Worm (Caenorhabditis elegans) whole organism, L4 larva: ENCODE results near the gene srh-269.

Experiments used
- D1046.2 ChIP-seq: fragments of 200-800 bp; sonication (Bioruptor generic); IDR thresholded peaks from 2 replicates; pipeline ENCODE4 v1.3.6; 2022; ENCODE audit warnings: missing genetic modification characterization, missing compliant biosample characterization
- F26F4.8 ChIP-seq: fragments of 200-800 bp; sonication (Bioruptor generic); conservative IDR thresholded peaks from 2 replicates; pipeline ENCODE4 v1.3.6; 2022; ENCODE audit warnings: missing genetic modification characterization, missing compliant biosample characterization
- F37D6.2 ChIP-seq: sonication (generic microtip); optimal IDR thresholded peaks from 2 replicates; lab custom pipeline; 2016; ENCODE audit warnings: mild to moderate bottlenecking, missing genetic modification characterization, missing compliant biosample characterization
- T20F7.1 ChIP-seq: fragments of 200-800 bp; sonication (Bioruptor generic); optimal IDR thresholded peaks from 2 replicates; lab custom pipeline; 2018; ENCODE audit warnings: mild to moderate bottlenecking, missing genetic modification characterization, missing compliant biosample characterization
- Y5F2A.4 ChIP-seq: fragments of 200-800 bp; sonication (Bioruptor generic); optimal IDR thresholded peaks from 2 replicates; lab custom pipeline; 2018; ENCODE audit warnings: mild to moderate bottlenecking, missing genetic modification characterization, missing compliant biosample characterization
- ZK337.2 ChIP-seq: fragments of 200-800 bp; sonication (Bioruptor generic); IDR thresholded peaks from 2 replicates; pipeline ENCODE4 v1.3.6; 2022; ENCODE audit warnings: missing genetic modification reagents, missing genetic modification characterization, missing compliant biosample characterization
- ZK546.5 ChIP-seq, 2 experiments: sonication (generic microtip); optimal IDR thresholded peaks; 2 replicates each; lab custom pipeline; 2017; ENCODE audit warnings: missing biosample characterization in 2 of 2, missing genetic modification characterization in 2 of 2
- ama-1 ChIP-seq: fragments of 150-350 bp; optimal IDR thresholded peaks from 2 replicates; lab custom pipeline; 2014; ENCODE audit warnings: inconsistent platforms, mixed read lengths
- ceh-28 ChIP-seq: fragments of 150-350 bp; optimal IDR thresholded peaks from 2 replicates; lab custom pipeline; 2014; ENCODE audit warnings: missing biosample characterization, missing genetic modification reagents, missing genetic modification characterization
- ceh-44 ChIP-seq: fragments of 200-800 bp; sonication (Bioruptor generic); IDR thresholded peaks from 2 replicates; pipeline ENCODE4 v1.3.6; 2022; ENCODE audit warnings: missing genetic modification reagents, missing genetic modification characterization, missing compliant biosample characterization
- ceh-62 ChIP-seq: sonication (generic microtip); optimal IDR thresholded peaks from 2 replicates; lab custom pipeline; 2017; ENCODE audit warnings: missing biosample characterization, missing genetic modification characterization
- ces-1 ChIP-seq: fragments of 150-350 bp; sonication (generic microtip); optimal IDR thresholded peaks from 4 replicates; lab custom pipeline; 2014; ENCODE audit warnings: missing biosample characterization, missing genetic modification reagents, missing genetic modification characterization
- ctbp-1 ChIP-seq: fragments of 200-800 bp; sonication (Bioruptor generic); IDR thresholded peaks from 2 replicates; pipeline ENCODE4 v1.3.6; 2022; ENCODE audit warnings: missing genetic modification reagents, missing genetic modification characterization, missing compliant biosample characterization
- daf-16 ChIP-seq, 3 experiments: sonication (generic microtip); optimal IDR thresholded peaks; 2 replicates each; lab custom pipeline; 2016 to 2017; ENCODE audit warnings: missing genetic modification characterization in 3 of 3, missing genetic modification reagents in 3 of 3, mild to moderate bottlenecking in 2 of 3, missing compliant biosample characterization in 2 of 3, missing biosample characterization in 1 of 3, moderate library complexity in 1 of 3
- daf-19 ChIP-seq: fragments of 200-800 bp; sonication (Bioruptor generic); conservative IDR thresholded peaks from 2 replicates; pipeline ENCODE4 v1.3.6; 2022; ENCODE audit warnings: missing genetic modification characterization, missing compliant biosample characterization
- dmd-9 ChIP-seq: fragments of 200-800 bp; sonication (Bioruptor generic); IDR thresholded peaks from 2 replicates; pipeline ENCODE4 v1.3.6; 2022; ENCODE audit warnings: missing genetic modification reagents, missing genetic modification characterization, missing compliant biosample characterization
- fkh-10 ChIP-seq: fragments of 150-350 bp; optimal IDR thresholded peaks from 2 replicates; lab custom pipeline; 2014; ENCODE audit warnings: missing biosample characterization, missing genetic modification reagents, missing genetic modification characterization
- fos-1 ChIP-seq: fragments of 150-350 bp; optimal IDR thresholded peaks from 2 replicates; lab custom pipeline; 2014; ENCODE audit warnings: missing biosample characterization, missing genetic modification characterization
- gei-8 ChIP-seq: fragments of 200-800 bp; sonication (Bioruptor generic); optimal IDR thresholded peaks from 2 replicates; lab custom pipeline; 2018; ENCODE audit warnings: mild to moderate bottlenecking, missing genetic modification characterization, missing compliant biosample characterization
- hif-1 ChIP-seq, 2 experiments: sonication (generic microtip); optimal IDR thresholded peaks; 2 replicates each; lab custom pipeline; 2016 to 2017; ENCODE audit warnings: missing compliant biosample characterization in 2 of 2, missing genetic modification characterization in 2 of 2, missing genetic modification reagents in 2 of 2, missing genotype in 2 of 2, mild to moderate bottlenecking in 1 of 2
- hlh-11 ChIP-seq: fragments of 200-800 bp; sonication (Bioruptor generic); optimal IDR thresholded peaks from 2 replicates; lab custom pipeline; 2018; ENCODE audit warnings: mild to moderate bottlenecking, missing genetic modification characterization, missing compliant biosample characterization
- hmg-1.1 ChIP-seq: fragments of 200-800 bp; sonication (Bioruptor generic); IDR thresholded peaks from 2 replicates; pipeline ENCODE4 v1.3.6; 2022; ENCODE audit warnings: missing genetic modification reagents, missing genetic modification characterization, missing compliant biosample characterization
- jun-1 ChIP-seq: fragments of 150-350 bp; optimal IDR thresholded peaks from 2 replicates; lab custom pipeline; 2014; ENCODE audit warnings: missing biosample characterization, missing genetic modification reagents, missing genetic modification characterization
- lin-13 ChIP-seq: fragments of 150-350 bp; optimal IDR thresholded peaks from 2 replicates; lab custom pipeline; 2014; ENCODE audit warnings: missing biosample characterization, missing genetic modification reagents, missing genetic modification characterization
- lin-38 ChIP-seq: fragments of 200-800 bp; sonication (Bioruptor generic); IDR thresholded peaks from 2 replicates; pipeline ENCODE4 v1.3.6; 2022; ENCODE audit warnings: missing genetic modification reagents, missing genetic modification characterization, missing compliant biosample characterization
- lin-39 ChIP-seq: fragments of 150-350 bp; optimal IDR thresholded peaks from 2 replicates; lab custom pipeline; 2014; ENCODE audit warnings: missing biosample characterization, missing genetic modification reagents, missing genetic modification characterization
- lir-3 ChIP-seq: sonication (generic microtip); optimal IDR thresholded peaks from 2 replicates; lab custom pipeline; 2016; ENCODE audit warnings: mild to moderate bottlenecking, missing genetic modification characterization, missing compliant biosample characterization
- lsy-2 ChIP-seq, 2 experiments: fragments of 150-350 bp in 1 of 2; sonication (generic microtip) in 1 of 2; optimal IDR thresholded peaks; 2 replicates each; lab custom pipeline; 2014 to 2017; ENCODE audit warnings: missing biosample characterization in 2 of 2, missing genetic modification characterization in 2 of 2
- mdt-29 ChIP-seq: fragments of 200-800 bp; sonication (Bioruptor generic); IDR thresholded peaks from 2 replicates; pipeline ENCODE4 v1.3.6; 2022; ENCODE audit warnings: missing genetic modification reagents, missing genetic modification characterization, missing compliant biosample characterization
- mep-1 ChIP-seq: fragments of 150-350 bp; sonication (generic microtip); optimal IDR thresholded peaks from 3 replicates; lab custom pipeline; 2014; ENCODE audit warnings: missing biosample characterization, missing genetic modification characterization
- mes-2 ChIP-seq: sonication (generic microtip); optimal IDR thresholded peaks from 2 replicates; lab custom pipeline; 2016; ENCODE audit warnings: missing genotype, mild to moderate bottlenecking, missing genetic modification characterization, missing compliant biosample characterization; ENCODE audit not compliant: poor library complexity, severe bottlenecking
- mxl-2 ChIP-seq: fragments of 200-800 bp; sonication (Bioruptor generic); conservative IDR thresholded peaks from 2 replicates; pipeline ENCODE4 v1.3.6; 2022; ENCODE audit warnings: missing genetic modification reagents, missing genetic modification characterization, missing compliant biosample characterization
- nhr-11 ChIP-seq: fragments of 150-350 bp; optimal IDR thresholded peaks from 2 replicates; lab custom pipeline; 2014; ENCODE audit warnings: missing biosample characterization, missing genetic modification characterization
- nhr-111 ChIP-seq: fragments of 200-800 bp; sonication (Bioruptor generic); optimal IDR thresholded peaks from 2 replicates; lab custom pipeline; 2018; ENCODE audit warnings: mild to moderate bottlenecking, missing genetic modification characterization, missing compliant biosample characterization
- nhr-48 ChIP-seq: sonication (generic microtip); optimal IDR thresholded peaks from 2 replicates; lab custom pipeline; 2016; ENCODE audit warnings: mild to moderate bottlenecking, missing genetic modification characterization, missing compliant biosample characterization
- nhr-76 ChIP-seq: fragments of 150-350 bp; optimal IDR thresholded peaks from 2 replicates; lab custom pipeline; 2014; ENCODE audit warnings: missing biosample characterization, missing genetic modification characterization
- php-3 ChIP-seq: fragments of 200-800 bp; sonication (Bioruptor generic); IDR thresholded peaks from 2 replicates; pipeline ENCODE4 v1.3.6; 2022; ENCODE audit warnings: missing genetic modification reagents, missing genetic modification characterization, missing compliant biosample characterization
- sdz-12 ChIP-seq: fragments of 200-800 bp; sonication (Bioruptor generic); optimal IDR thresholded peaks from 2 replicates; lab custom pipeline; 2018; ENCODE audit warnings: mild to moderate bottlenecking, missing genetic modification characterization, missing compliant biosample characterization
- set-16 ChIP-seq: fragments of 200-800 bp; sonication (Bioruptor generic); IDR thresholded peaks from 2 replicates; pipeline ENCODE4 v1.3.6; 2022; ENCODE audit warnings: missing genetic modification reagents, missing genetic modification characterization, missing compliant biosample characterization
- snpc-1.2 ChIP-seq: fragments of 200-800 bp; sonication (Bioruptor generic); IDR thresholded peaks from 2 replicates; pipeline ENCODE4 v1.3.6; 2022; ENCODE audit warnings: missing genetic modification reagents, missing genetic modification characterization, missing compliant biosample characterization
- spr-3 ChIP-seq: fragments of 200-800 bp; sonication (Bioruptor generic); optimal IDR thresholded peaks from 2 replicates; lab custom pipeline; 2018; ENCODE audit warnings: mild to moderate bottlenecking, missing genetic modification characterization, missing compliant biosample characterization
- tra-1 ChIP-seq: fragments of 200-800 bp; sonication (Bioruptor generic); IDR thresholded peaks from 2 replicates; pipeline ENCODE4 v1.3.6; 2022; ENCODE audit warnings: missing genetic modification reagents, missing genetic modification characterization, missing compliant biosample characterization
- unc-130 ChIP-seq: sonication (generic microtip); optimal IDR thresholded peaks from 2 replicates; lab custom pipeline; 2016; ENCODE audit warnings: missing genetic modification reagents, missing genetic modification characterization, missing compliant biosample characterization
- unc-39 ChIP-seq: sonication (generic microtip); optimal IDR thresholded peaks from 2 replicates; lab custom pipeline; 2017; ENCODE audit warnings: missing biosample characterization, missing genetic modification characterization
- unc-62 ChIP-seq, 3 experiments: fragments of 150-350 bp in 1 of 3; sonication (generic microtip); optimal IDR thresholded peaks in 2 of 3; peaks in 1 of 3; 1 replicate in 1 of 3; 2 replicates in 2 of 3; lab custom pipeline; 2014 to 2017; ENCODE audit warnings: missing biosample characterization in 3 of 3, missing genetic modification characterization in 3 of 3, missing genetic modification reagents in 3 of 3, missing genotype in 1 of 3
- vab-7 ChIP-seq: fragments of 200-800 bp; sonication (Bioruptor generic); IDR thresholded peaks from 2 replicates; pipeline ENCODE4 v1.3.6; 2022; ENCODE audit warnings: missing genetic modification reagents, missing genetic modification characterization, missing compliant biosample characterization
- zfp-2 ChIP-seq: sonication (generic microtip); optimal IDR thresholded peaks from 2 replicates; lab custom pipeline; 2016; ENCODE audit warnings: mild to moderate bottlenecking, missing genetic modification characterization, missing compliant biosample characterization
- ztf-7 ChIP-seq: fragments of 150-350 bp; optimal IDR thresholded peaks from 2 replicates; lab custom pipeline; 2014; ENCODE audit warnings: missing biosample characterization, missing genetic modification characterization

Gene srh-269

DNA sequence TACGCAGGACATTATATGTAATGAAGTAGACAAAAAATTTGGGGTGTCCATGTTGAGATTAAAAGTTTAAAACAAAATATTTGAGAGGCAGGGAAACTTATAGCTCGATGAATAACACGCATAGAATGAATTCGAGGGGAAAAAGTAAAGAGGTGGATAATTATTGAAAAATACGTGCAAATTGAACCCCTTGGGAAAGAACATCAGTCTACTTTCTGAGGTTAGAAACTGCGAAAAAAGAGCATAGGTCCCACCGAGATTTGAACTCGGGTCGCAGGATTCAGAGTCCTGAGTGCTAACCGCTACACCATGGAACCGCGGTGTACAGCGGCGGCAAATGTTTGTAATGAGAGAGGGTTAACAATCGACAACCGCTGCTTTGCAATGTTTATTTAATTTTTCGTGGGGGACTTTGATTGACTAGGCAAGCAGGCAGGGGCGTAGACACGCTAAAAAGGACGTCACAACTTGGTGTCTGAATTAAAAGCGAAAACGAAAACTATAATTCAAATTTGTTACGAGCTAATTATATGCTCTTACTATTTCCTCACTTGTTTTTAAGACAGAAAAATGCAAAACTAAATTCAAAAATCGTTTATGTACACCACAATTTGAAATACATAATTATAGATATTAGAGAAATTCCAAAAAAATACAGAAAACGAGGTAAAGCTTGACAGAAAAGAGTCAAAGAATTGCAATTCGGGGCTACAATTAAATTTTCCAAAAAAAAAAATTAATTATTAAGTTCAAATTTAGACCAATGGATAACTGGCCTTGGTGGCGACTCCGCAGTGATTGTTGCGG, at the start of gene srh-269 (continued):
- TF ChIP-seq tra-1 (GFP tag; lab: Robert Waterston, UW) (peak; percentile 89), ctbp-1 (GFP tag; lab: Robert Waterston, UW) (peak; percentile 80), php-3 (GFP tag; lab: Robert Waterston, UW) (peak; percentile 80), hlh-11 (tag; lab: Kevin White, UChicago) (peak; percentile 81), lin-13 (GFP tag; lab: Kevin White, UChicago) (peak; percentile 38), set-16 (GFP tag; lab: Robert Waterston, UW) (peak; percentile 37; the same call in 1 of the 2 replicates), mep-1 (tag; lab: Kevin White, UChicago) (peak; percentile 34), unc-62 (GFP tag; optimal IDR thresholded peaks at IDR 0.05 in 1 of 2; lab: Kevin White, UChicago) (no peak), unc-62 (tag; optimal IDR thresholded peaks at IDR 0.05; lab: Kevin White, UChicago) (no peak), nhr-11 (tag; lab: Kevin White, UChicago) (peak; percentile 69), Y5F2A.4 (GFP tag; lab: Kevin White, UChicago) (peak; percentile 66), ceh-28 (tag; lab: Kevin White, UChicago) (no peak), daf-16 (GFP tag; optimal IDR thresholded peaks at IDR 0.05; lab: Kevin White, UChicago) (peak; percentile 54 to 79), daf-16 (tag; optimal IDR thresholded peaks at IDR 0.05; lab: Kevin White, UChicago) (peak; percentile 81), lir-3 (peak; percentile 25), fkh-10 (GFP tag; lab: Kevin White, UChicago) (no peak), mdt-29 (GFP tag; lab: Robert Waterston, UW) (peak; percentile 90), ceh-62 (tag; lab: Kevin White, UChicago) (no peak), lin-38 (no peak), ceh-44 (GFP tag; lab: Robert Waterston, UW) (peak; percentile 69; the same call in 1 of the 2 replicates), F26F4.8 (GFP tag; lab: Robert Waterston, UW) (peak; percentile 86), ZK546.5 (tag; optimal IDR thresholded peaks at IDR 0.05; lab: Kevin White, UChicago) (no peak), ztf-7 (tag; lab: Kevin White, UChicago) (no peak), D1046.2 (GFP tag; lab: Robert Waterston, UW) (peak; percentile 87), nhr-76 (tag; lab: Kevin White, UChicago) (no peak), T20F7.1 (peak; percentile 50), sdz-12 (GFP tag; lab: Kevin White, UChicago) (peak; percentile 86), lin-39 (tag; lab: Kevin White, UChicago) (no peak), nhr-111 (GFP tag; lab: Kevin White, UChicago) (peak; percentile 65), nhr-48 (peak; percentile 55), F37D6.2 (tag; lab: Kevin White, UChicago) (no peak), zfp-2 (tag; lab: Kevin White, UChicago) (no peak), jun-1 (tag; lab: Kevin White, UChicago) (peak; percentile 33), ces-1 (no peak), fos-1 (tag; lab: Kevin White, UChicago) (no peak), hmg-1.1 (peak; percentile 81), ZK337.2 (peak; percentile 72; the same call in 1 of the 2 replicates), hif-1 (tag; optimal IDR thresholded peaks at IDR 0.05; lab: Kevin White, UChicago) (peak in 1 of 2 experiments; percentile 71), unc-130 (peak; percentile 61), lsy-2 (tag; optimal IDR thresholded peaks at IDR 0.05; lab: Kevin White, UChicago) (no peak), daf-19 (GFP tag; lab: Robert Waterston, UW) (peak; percentile 86; the same call in 1 of the 2 replicates), gei-8 (GFP tag; lab: Kevin White, UChicago) (peak; percentile 82), unc-39 (tag; lab: Kevin White, UChicago) (no peak), snpc-1.2 (GFP tag; lab: Robert Waterston, UW) (peak; percentile 88), spr-3 (GFP tag; lab: Kevin White, UChicago) (peak; percentile 69), mes-2 (tag; lab: Kevin White, UChicago) (peak; percentile 81), dmd-9 (GFP tag; lab: Robert Waterston, UW) (peak; percentile 61; the same call in 1 of the 2 replicates), mxl-2 (no peak), ama-1 (lab: Kevin White, UChicago) (no peak), vab-7 (GFP tag; lab: Robert Waterston, UW) (peak; percentile 96)
